Worm (Caenorhabditis elegans) whole organism, late embryonic: ENCODE measurements around the gene tsp-16.

ENCODE experiments used
- C38D4.7 ChIP-seq: fragments of 200-800 bp; sonication (Bioruptor generic); optimal IDR thresholded peaks from 2 replicates; lab custom pipeline; 2018; ENCODE audit warnings: mild to moderate bottlenecking, missing genetic modification characterization, moderate library complexity, missing compliant biosample characterization
- K02D7.2 ChIP-seq: sonication (generic microtip); optimal IDR thresholded peaks from 2 replicates; lab custom pipeline; 2017; ENCODE audit warnings: mild to moderate bottlenecking, missing genetic modification characterization, missing compliant biosample characterization
- T23F11.4 ChIP-seq: fragments of 200-800 bp; sonication (Bioruptor generic); optimal IDR thresholded peaks from 2 replicates; lab custom pipeline; 2018; ENCODE audit warnings: mild to moderate bottlenecking, missing genetic modification characterization, missing compliant biosample characterization
- ceh-24 ChIP-seq: sonication (generic microtip); optimal IDR thresholded peaks from 2 replicates; lab custom pipeline; 2016; ENCODE audit warnings: mild to moderate bottlenecking, missing genetic modification characterization, missing compliant biosample characterization
- ceh-31 ChIP-seq: sonication (generic microtip); optimal IDR thresholded peaks from 2 replicates; lab custom pipeline; 2016; ENCODE audit warnings: missing genetic modification characterization, missing compliant biosample characterization
- elt-4 ChIP-seq: sonication (generic microtip); optimal IDR thresholded peaks from 2 replicates; lab custom pipeline; 2016; ENCODE audit warnings: missing genetic modification characterization, missing compliant biosample characterization
- gmeb-2 ChIP-seq: sonication (generic microtip); optimal IDR thresholded peaks from 2 replicates; lab custom pipeline; 2016; ENCODE audit warnings: missing genetic modification characterization, inconsistent platforms, missing compliant biosample characterization
- hlh-15 ChIP-seq: sonication (generic microtip); optimal IDR thresholded peaks from 2 replicates; lab custom pipeline; 2016; ENCODE audit warnings: missing genetic modification characterization, missing compliant biosample characterization
- hlh-30 ChIP-seq: sonication (generic microtip); optimal IDR thresholded peaks from 2 replicates; lab custom pipeline; 2017; ENCODE audit warnings: antibody characterized with exemption, missing genetic modification characterization, missing compliant biosample characterization; ENCODE audit not compliant: insufficient read depth
- hlh-6 ChIP-seq: sonication (generic microtip); optimal IDR thresholded peaks from 2 replicates; lab custom pipeline; 2016; ENCODE audit warnings: missing genotype, missing genetic modification characterization, missing compliant biosample characterization
- hlh-8 ChIP-seq: sonication (generic microtip); optimal IDR thresholded peaks from 2 replicates; lab custom pipeline; 2016; ENCODE audit warnings: missing genotype, missing genetic modification characterization, missing compliant biosample characterization
- mec-3 ChIP-seq: sonication (generic microtip); optimal IDR thresholded peaks from 2 replicates; lab custom pipeline; 2016; ENCODE audit warnings: borderline replicate concordance, missing genetic modification characterization, missing compliant biosample characterization
- nfya-1 ChIP-seq: sonication (generic microtip); optimal IDR thresholded peaks from 2 replicates; lab custom pipeline; 2017; ENCODE audit warnings: missing genetic modification characterization, mild to moderate bottlenecking, missing compliant biosample characterization, antibody characterized with exemption, moderate library complexity
- nhr-11 ChIP-seq: fragments of 150-350 bp; optimal IDR thresholded peaks from 2 replicates; lab custom pipeline; 2014; ENCODE audit warnings: missing biosample characterization, missing genetic modification characterization
- pag-3 ChIP-seq: sonication (generic microtip); optimal IDR thresholded peaks from 2 replicates; lab custom pipeline; 2016; ENCODE audit warnings: missing compliant biosample characterization, missing genetic modification characterization, borderline replicate concordance
- ref-2 ChIP-seq: sonication (generic microtip); optimal IDR thresholded peaks from 2 replicates; lab custom pipeline; 2016; ENCODE audit warnings: missing genetic modification characterization, missing compliant biosample characterization
- sox-2 ChIP-seq: fragments of 200-800 bp; sonication (Bioruptor generic); IDR thresholded peaks from 2 replicates; pipeline ENCODE4 v1.3.6; 2022; ENCODE audit warnings: missing genetic modification reagents, missing genetic modification characterization, missing compliant biosample characterization
- sox-4 ChIP-seq: sonication (generic microtip); optimal IDR thresholded peaks from 2 replicates; lab custom pipeline; 2017; ENCODE audit warnings: mild to moderate bottlenecking, missing genetic modification characterization, inconsistent platforms, missing compliant biosample characterization
- unc-42 ChIP-seq: sonication (generic microtip); optimal IDR thresholded peaks from 2 replicates; lab custom pipeline; 2016; ENCODE audit warnings: missing genotype, missing genetic modification characterization, missing compliant biosample characterization
- unc-55 ChIP-seq: sonication (generic microtip); optimal IDR thresholded peaks from 2 replicates; lab custom pipeline; 2017; ENCODE audit warnings: missing biosample characterization, missing genetic modification reagents, missing genetic modification characterization
- unc-86 ChIP-seq: sonication (generic microtip); optimal IDR thresholded peaks from 2 replicates; lab custom pipeline; 2016; ENCODE audit warnings: missing genetic modification characterization, missing compliant biosample characterization

Gene tsp-16

ce11 chrX:6956299-6956698, 40.1 kb downstream of the tsp-16 start, which contains the start of gene inx-1 (continued):
- TF ChIP-seq ceh-24 (tag; lab: Kevin White, UChicago): no peak

- no peak for TF ChIP-seq elt-4 (tag; lab: Kevin White, UChicago)
- no peak for TF ChIP-seq T23F11.4 (GFP tag; lab: Kevin White, UChicago)
- TF ChIP-seq gmeb-2 (tag; lab: Kevin White, UChicago): no peak
- peak; percentile 18 for TF ChIP-seq sox-4
- TF ChIP-seq unc-55 (GFP tag; lab: Kevin White, UChicago): no peak
- TF ChIP-seq unc-42 (tag; lab: Kevin White, UChicago): peak; percentile 10
- peak; percentile 31 for TF ChIP-seq ref-2
- TF ChIP-seq hlh-8 (tag; lab: Kevin White, UChicago): no peak
- no peak for TF ChIP-seq hlh-15 (tag; lab: Kevin White, UChicago)
- peak; percentile 8 for TF ChIP-seq hlh-6 (tag; lab: Kevin White, UChicago)
- no peak for TF ChIP-seq nhr-11 (tag; lab: Kevin White, UChicago)
- peak; percentile 61 for TF ChIP-seq ceh-31 (tag; lab: Kevin White, UChicago)
- no peak for TF ChIP-seq hlh-30 (tag; lab: Kevin White, UChicago)
Observed at ce11 chrX:6953339-6953738, 43.1 kb downstream of the tsp-16 start.

- TF ChIP-seq sox-2 (no peak), C38D4.7 (GFP tag; lab: Kevin White, UChicago) (no peak), K02D7.2 (tag; lab: Kevin White, UChicago) (no peak), hlh-6 (tag; lab: Kevin White, UChicago) (no peak), mec-3 (tag; lab: Kevin White, UChicago) (no peak), nfya-1 (tag; lab: Kevin White, UChicago) (no peak), pag-3 (tag; lab: Kevin White, UChicago) (no peak), unc-86 (tag; lab: Kevin White, UChicago) (no peak)
Observed at ce11 chrX:6946789-6947188, 49.6 kb downstream of the tsp-16 start.
